Worm (Caenorhabditis elegans) whole organism, late embryonic: Measurements from ENCODE around the gene dmsr-10.
A peak's percentile ranks its signal among the peaks of the same experiment; 100 is the strongest.

Experiments used
- K02D7.2 ChIP-seq: sonication (generic microtip); optimal IDR thresholded peaks from 2 replicates; lab custom pipeline; 2017; ENCODE audit warnings: mild to moderate bottlenecking, missing genetic modification characterization, missing compliant biosample characterization
- T23F11.4 ChIP-seq: fragments of 200-800 bp; sonication (Bioruptor generic); optimal IDR thresholded peaks from 2 replicates; lab custom pipeline; 2018; ENCODE audit warnings: mild to moderate bottlenecking, missing genetic modification characterization, missing compliant biosample characterization
- ama-1 ChIP-seq: fragments of 150-350 bp; optimal IDR thresholded peaks from 2 replicates; lab custom pipeline; 2014
- ceh-18 ChIP-seq: sonication (generic microtip); optimal IDR thresholded peaks from 2 replicates; lab custom pipeline; 2016; ENCODE audit warnings: missing genetic modification characterization, missing compliant biosample characterization
- ceh-45 ChIP-seq: fragments of 200-800 bp; sonication (Bioruptor generic); IDR thresholded peaks from 2 replicates; pipeline ENCODE4 v1.3.6; 2022; ENCODE audit warnings: missing genetic modification reagents, missing genetic modification characterization, missing compliant biosample characterization
- ceh-9 ChIP-seq: sonication (generic microtip); optimal IDR thresholded peaks from 2 replicates; lab custom pipeline; 2016; ENCODE audit warnings: mild to moderate bottlenecking, missing genetic modification characterization, inconsistent platforms, missing compliant biosample characterization
- dmd-4 ChIP-seq: sonication (generic microtip); optimal IDR thresholded peaks from 2 replicates; lab custom pipeline; 2016; ENCODE audit warnings: borderline replicate concordance, missing genetic modification characterization, missing compliant biosample characterization
- dve-1 ChIP-seq: sonication (generic microtip); optimal IDR thresholded peaks from 2 replicates; lab custom pipeline; 2017; ENCODE audit warnings: antibody characterized with exemption, mild to moderate bottlenecking, missing genetic modification characterization, missing compliant biosample characterization
- ets-4 ChIP-seq: sonication (generic microtip); optimal IDR thresholded peaks from 2 replicates; lab custom pipeline; 2016; ENCODE audit warnings: missing genetic modification characterization, missing compliant biosample characterization
- hlh-30 ChIP-seq: sonication (generic microtip); optimal IDR thresholded peaks from 2 replicates; lab custom pipeline; 2017; ENCODE audit warnings: antibody characterized with exemption, missing genetic modification characterization, missing compliant biosample characterization; ENCODE audit not compliant: insufficient read depth
- hlh-8 ChIP-seq: sonication (generic microtip); optimal IDR thresholded peaks from 2 replicates; lab custom pipeline; 2016; ENCODE audit warnings: missing genotype, missing genetic modification characterization, missing compliant biosample characterization
- nhr-232 ChIP-seq: sonication (generic microtip); optimal IDR thresholded peaks from 2 replicates; lab custom pipeline; 2016; ENCODE audit warnings: missing genetic modification characterization, missing compliant biosample characterization
- pag-3 ChIP-seq: sonication (generic microtip); optimal IDR thresholded peaks from 2 replicates; lab custom pipeline; 2016; ENCODE audit warnings: missing compliant biosample characterization, missing genetic modification characterization, borderline replicate concordance
- pat-9 ChIP-seq: fragments of 200-800 bp; sonication (Bioruptor generic); optimal IDR thresholded peaks from 2 replicates; lab custom pipeline; 2018; ENCODE audit warnings: mild to moderate bottlenecking, missing genetic modification characterization, moderate library complexity, missing compliant biosample characterization
- sdc-2 ChIP-seq: sonication (generic microtip); optimal IDR thresholded peaks from 2 replicates; lab custom pipeline; 2016; ENCODE audit warnings: missing genotype, missing genetic modification characterization, missing compliant biosample characterization
- sox-4 ChIP-seq: sonication (generic microtip); optimal IDR thresholded peaks from 2 replicates; lab custom pipeline; 2017; ENCODE audit warnings: mild to moderate bottlenecking, missing genetic modification characterization, inconsistent platforms, missing compliant biosample characterization
- syd-9 ChIP-seq: sonication (generic microtip); optimal IDR thresholded peaks from 2 replicates; lab custom pipeline; 2016; ENCODE audit warnings: mild to moderate bottlenecking, missing genetic modification characterization, moderate library complexity, missing compliant biosample characterization
- ttx-3 ChIP-seq: sonication (generic microtip); optimal IDR thresholded peaks from 2 replicates; lab custom pipeline; 2016; ENCODE audit warnings: missing genetic modification reagents, missing genetic modification characterization, missing compliant biosample characterization

dmsr-10 gene

ce11 chrV:6758017-6758416, 43.7 kb downstream of the dmsr-10 start, which contains the start of gene dbl-1:
Gene dbl-1, plus strand, starts transcription at chrV:6758135.
- no peak for TF ChIP-seq syd-9 (tag; lab: Kevin White, UChicago)
- TF ChIP-seq sdc-2 (tag; lab: Kevin White, UChicago): peak; percentile 11

DNA sequence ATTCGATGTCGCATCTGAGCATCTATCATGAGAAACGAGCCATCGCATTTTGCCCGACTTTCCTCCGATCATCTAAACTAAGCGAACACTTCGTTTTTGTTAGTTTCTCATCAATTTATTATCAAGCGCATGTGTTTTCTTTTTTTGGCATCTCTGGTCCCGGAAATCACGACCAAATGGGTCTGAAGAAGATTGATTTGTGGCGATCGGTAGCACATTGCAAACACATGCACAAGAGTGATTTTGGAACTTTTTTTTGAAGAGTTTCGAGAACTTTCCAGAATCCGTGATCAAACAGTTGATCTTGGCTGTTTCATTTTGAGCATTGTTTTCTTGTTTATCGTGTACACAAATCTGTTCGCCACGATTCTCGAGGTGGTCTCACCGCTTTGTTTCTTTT, 48.5 kb downstream of the dmsr-10 start:
- TF ChIP-seq K02D7.2 (tag; lab: Kevin White, UChicago) (no peak), dve-1 (tag; lab: Kevin White, UChicago) (no peak), hlh-8 (tag; lab: Kevin White, UChicago) (no peak), pag-3 (tag; lab: Kevin White, UChicago) (no peak), ama-1 (lab: Kevin White, UChicago) (no peak), ceh-45 (GFP tag; lab: Robert Waterston, UW) (no peak), ttx-3 (tag; lab: Kevin White, UChicago) (no peak), dmd-4 (no peak), T23F11.4 (GFP tag; lab: Kevin White, UChicago) (no peak)
- TF ChIP-seq, all 69 proteins: peak for 0

ce11 chrV:6751493-6752100, 50.2 kb downstream of the dmsr-10 start:
- TF ChIP-seq nhr-232 (tag; lab: Kevin White, UChicago): no peak
- TF ChIP-seq ceh-18 (tag; lab: Kevin White, UChicago): peak; percentile 49
- no peak for TF ChIP-seq ceh-9
- peak; percentile 47 for TF ChIP-seq hlh-30 (tag; lab: Kevin White, UChicago)
- no peak for TF ChIP-seq T23F11.4 (GFP tag; lab: Kevin White, UChicago)
- no peak for TF ChIP-seq ets-4
- no peak for TF ChIP-seq sox-4 (tag; lab: Kevin White, UChicago)
- TF ChIP-seq pat-9 (tag; lab: Kevin White, UChicago): no peak
